Worm (Caenorhabditis elegans) whole organism, L4 larva: ENCODE data around the gene ceh-89.

ENCODE experiments used
- F44E2.7 ChIP-seq: fragments of 200-800 bp; sonication (Bioruptor generic); IDR thresholded peaks from 2 replicates; pipeline ENCODE4 v2.1.2; 2022; ENCODE audit warnings: missing genetic modification characterization, missing compliant biosample characterization
- Y105C5A.15 ChIP-seq: fragments of 200-800 bp; sonication (Bioruptor generic); IDR thresholded peaks from 2 replicates; pipeline ENCODE4 v1.3.6; 2022; ENCODE audit warnings: missing genetic modification characterization, missing compliant biosample characterization
- Y75B8A.6 ChIP-seq: fragments of 200-800 bp; sonication (Bioruptor generic); IDR thresholded peaks from 2 replicates; pipeline ENCODE4 v1.3.6; 2022; ENCODE audit warnings: missing genetic modification reagents, missing genetic modification characterization, missing compliant biosample characterization
- aha-1 ChIP-seq: fragments of 150-350 bp; peaks from one replicate; lab custom pipeline; 2014; ENCODE audit warnings: missing biosample characterization, missing genetic modification characterization
- aly-2 ChIP-seq: sonication (generic microtip); optimal IDR thresholded peaks from 2 replicates; lab custom pipeline; 2018; ENCODE audit warnings: missing biosample characterization, missing genetic modification characterization
- ama-1 ChIP-seq: fragments of 150-350 bp; optimal IDR thresholded peaks from 2 replicates; lab custom pipeline; 2014; ENCODE audit warnings: inconsistent platforms, mixed read lengths
- ceh-28 ChIP-seq: fragments of 150-350 bp; optimal IDR thresholded peaks from 2 replicates; lab custom pipeline; 2014; ENCODE audit warnings: missing biosample characterization, missing genetic modification reagents, missing genetic modification characterization
- ceh-44 ChIP-seq: fragments of 200-800 bp; sonication (Bioruptor generic); IDR thresholded peaks from 2 replicates; pipeline ENCODE4 v1.3.6; 2022; ENCODE audit warnings: missing genetic modification reagents, missing genetic modification characterization, missing compliant biosample characterization
- cey-2 ChIP-seq: sonication (generic microtip); optimal IDR thresholded peaks from 3 replicates; lab custom pipeline; 2017; ENCODE audit warnings: missing genetic modification characterization, mild to moderate bottlenecking, missing compliant biosample characterization, antibody characterized with exemption, borderline replicate concordance; ENCODE audit not compliant: insufficient read depth
- ctbp-1 ChIP-seq: fragments of 200-800 bp; sonication (Bioruptor generic); IDR thresholded peaks from 2 replicates; pipeline ENCODE4 v1.3.6; 2022; ENCODE audit warnings: missing genetic modification reagents, missing genetic modification characterization, missing compliant biosample characterization
- daf-19 ChIP-seq: fragments of 200-800 bp; sonication (Bioruptor generic); conservative IDR thresholded peaks from 2 replicates; pipeline ENCODE4 v1.3.6; 2022; ENCODE audit warnings: missing genetic modification characterization, missing compliant biosample characterization
- dmd-6 ChIP-seq: fragments of 200-800 bp; sonication (Bioruptor generic); IDR thresholded peaks from 2 replicates; pipeline ENCODE4 v1.3.6; 2022; ENCODE audit warnings: missing genetic modification reagents, missing genetic modification characterization, missing compliant biosample characterization
- dmd-9 ChIP-seq: fragments of 200-800 bp; sonication (Bioruptor generic); IDR thresholded peaks from 2 replicates; pipeline ENCODE4 v1.3.6; 2022; ENCODE audit warnings: missing genetic modification reagents, missing genetic modification characterization, missing compliant biosample characterization
- duxl-1 ChIP-seq: sonication (generic microtip); optimal IDR thresholded peaks from 2 replicates; lab custom pipeline; 2016; ENCODE audit warnings: mild to moderate bottlenecking, missing genetic modification characterization, moderate library complexity, missing compliant biosample characterization; ENCODE audit not compliant: poor library complexity
- egl-43 ChIP-seq: fragments of 200-800 bp; sonication (Bioruptor generic); IDR thresholded peaks from 2 replicates; pipeline ENCODE4 v1.3.6; 2022; ENCODE audit warnings: missing genetic modification reagents, missing genetic modification characterization, missing compliant biosample characterization
- fos-1 ChIP-seq: fragments of 150-350 bp; optimal IDR thresholded peaks from 2 replicates; lab custom pipeline; 2014; ENCODE audit warnings: missing biosample characterization, missing genetic modification characterization
- hlh-11 ChIP-seq: fragments of 200-800 bp; sonication (Bioruptor generic); optimal IDR thresholded peaks from 2 replicates; lab custom pipeline; 2018; ENCODE audit warnings: mild to moderate bottlenecking, missing genetic modification characterization, missing compliant biosample characterization
- lim-7 ChIP-seq: fragments of 200-800 bp; sonication (Bioruptor generic); IDR thresholded peaks from 2 replicates; pipeline ENCODE4 v1.3.6; 2022; ENCODE audit warnings: missing genetic modification characterization, missing compliant biosample characterization
- lin-15B ChIP-seq: fragments of 150-350 bp; sonication (generic microtip); optimal IDR thresholded peaks from 3 replicates; lab custom pipeline; 2014; ENCODE audit warnings: missing biosample characterization, missing genetic modification characterization
- lin-29 ChIP-seq: fragments of 200-800 bp; sonication (Bioruptor generic); IDR thresholded peaks from 2 replicates; pipeline ENCODE4 v1.3.6; 2022; ENCODE audit warnings: missing genetic modification reagents, missing genetic modification characterization, missing compliant biosample characterization
- lin-38 ChIP-seq: fragments of 200-800 bp; sonication (Bioruptor generic); IDR thresholded peaks from 2 replicates; pipeline ENCODE4 v1.3.6; 2022; ENCODE audit warnings: missing genetic modification reagents, missing genetic modification characterization, missing compliant biosample characterization
- madf-5 ChIP-seq, 2 experiments: fragments of 200-800 bp; sonication (Bioruptor generic); IDR thresholded peaks; 2 replicates each; pipeline ENCODE4 v1.3.6; 2022; ENCODE audit warnings: missing compliant biosample characterization in 2 of 2, missing genetic modification characterization in 2 of 2
- madf-9 ChIP-seq: fragments of 200-800 bp; sonication (Bioruptor generic); conservative IDR thresholded peaks from 2 replicates; pipeline ENCODE4 v1.3.6; 2022; ENCODE audit warnings: missing genetic modification reagents, missing genetic modification characterization, missing compliant biosample characterization
- mdt-29 ChIP-seq: fragments of 200-800 bp; sonication (Bioruptor generic); IDR thresholded peaks from 2 replicates; pipeline ENCODE4 v1.3.6; 2022; ENCODE audit warnings: missing genetic modification reagents, missing genetic modification characterization, missing compliant biosample characterization
- mes-2 ChIP-seq: sonication (generic microtip); optimal IDR thresholded peaks from 2 replicates; lab custom pipeline; 2016; ENCODE audit warnings: missing genotype, mild to moderate bottlenecking, missing genetic modification characterization, missing compliant biosample characterization; ENCODE audit not compliant: poor library complexity, severe bottlenecking
- mxl-2 ChIP-seq: fragments of 200-800 bp; sonication (Bioruptor generic); conservative IDR thresholded peaks from 2 replicates; pipeline ENCODE4 v1.3.6; 2022; ENCODE audit warnings: missing genetic modification reagents, missing genetic modification characterization, missing compliant biosample characterization
- nhr-102 ChIP-seq: sonication (generic microtip); optimal IDR thresholded peaks from 2 replicates; lab custom pipeline; 2016; ENCODE audit warnings: mild to moderate bottlenecking, missing genetic modification characterization, moderate library complexity, missing compliant biosample characterization
- nhr-11 ChIP-seq: fragments of 150-350 bp; optimal IDR thresholded peaks from 2 replicates; lab custom pipeline; 2014; ENCODE audit warnings: missing biosample characterization, missing genetic modification characterization
- nhr-111 ChIP-seq: fragments of 200-800 bp; sonication (Bioruptor generic); optimal IDR thresholded peaks from 2 replicates; lab custom pipeline; 2018; ENCODE audit warnings: mild to moderate bottlenecking, missing genetic modification characterization, missing compliant biosample characterization
- nhr-25 ChIP-seq: sonication (generic microtip); optimal IDR thresholded peaks from 2 replicates; lab custom pipeline; 2017; ENCODE audit warnings: missing genetic modification characterization, mild to moderate bottlenecking, missing compliant biosample characterization, antibody characterized with exemption, moderate library complexity, borderline replicate concordance; ENCODE audit not compliant: insufficient read depth
- nhr-6 ChIP-seq: fragments of 150-350 bp; optimal IDR thresholded peaks from 2 replicates; lab custom pipeline; 2014; ENCODE audit warnings: missing biosample characterization, missing genetic modification characterization
- pha-4 ChIP-seq, 2 experiments: fragments of 150-350 bp in 1 of 2; fragments of 200-800 bp in 1 of 2; sonication (Bioruptor generic) in 1 of 2; IDR thresholded peaks in 1 of 2; optimal IDR thresholded peaks in 1 of 2; 2 replicates each; pipeline versions ENCODE4 v1.3.6 to Lab custom; 2014 to 2022; ENCODE audit warnings: missing genetic modification characterization in 2 of 2, missing genetic modification reagents in 2 of 2, missing biosample characterization in 1 of 2, missing compliant biosample characterization in 1 of 2
- pqm-1 ChIP-seq: sonication (generic microtip); optimal IDR thresholded peaks from 2 replicates; lab custom pipeline; 2017; ENCODE audit warnings: missing biosample characterization, missing genetic modification characterization
- sdz-12 ChIP-seq: fragments of 200-800 bp; sonication (Bioruptor generic); optimal IDR thresholded peaks from 2 replicates; lab custom pipeline; 2018; ENCODE audit warnings: mild to moderate bottlenecking, missing genetic modification characterization, missing compliant biosample characterization
- snpc-1.2 ChIP-seq: fragments of 200-800 bp; sonication (Bioruptor generic); IDR thresholded peaks from 2 replicates; pipeline ENCODE4 v1.3.6; 2022; ENCODE audit warnings: missing genetic modification reagents, missing genetic modification characterization, missing compliant biosample characterization
- spr-3 ChIP-seq: fragments of 200-800 bp; sonication (Bioruptor generic); optimal IDR thresholded peaks from 2 replicates; lab custom pipeline; 2018; ENCODE audit warnings: mild to moderate bottlenecking, missing genetic modification characterization, missing compliant biosample characterization
- tra-1 ChIP-seq: fragments of 200-800 bp; sonication (Bioruptor generic); IDR thresholded peaks from 2 replicates; pipeline ENCODE4 v1.3.6; 2022; ENCODE audit warnings: missing genetic modification reagents, missing genetic modification characterization, missing compliant biosample characterization
- unc-130 ChIP-seq: sonication (generic microtip); optimal IDR thresholded peaks from 2 replicates; lab custom pipeline; 2016; ENCODE audit warnings: missing genetic modification reagents, missing genetic modification characterization, missing compliant biosample characterization
- unc-62 ChIP-seq, 3 experiments: fragments of 150-350 bp in 1 of 3; sonication (generic microtip); optimal IDR thresholded peaks in 2 of 3; peaks in 1 of 3; 1 replicate in 1 of 3; 2 replicates in 2 of 3; lab custom pipeline; 2014 to 2017; ENCODE audit warnings: missing biosample characterization in 3 of 3, missing genetic modification characterization in 3 of 3, missing genetic modification reagents in 3 of 3, missing genotype in 1 of 3
- vab-7 ChIP-seq: fragments of 200-800 bp; sonication (Bioruptor generic); IDR thresholded peaks from 2 replicates; pipeline ENCODE4 v1.3.6; 2022; ENCODE audit warnings: missing genetic modification reagents, missing genetic modification characterization, missing compliant biosample characterization
- zfp-3 ChIP-seq: fragments of 200-800 bp; sonication (Bioruptor generic); conservative IDR thresholded peaks from 2 replicates; pipeline ENCODE4 v1.3.6; 2022; ENCODE audit warnings: missing genetic modification reagents, missing genetic modification characterization, missing compliant biosample characterization
- ztf-7 ChIP-seq: fragments of 150-350 bp; optimal IDR thresholded peaks from 2 replicates; lab custom pipeline; 2014; ENCODE audit warnings: missing biosample characterization, missing genetic modification characterization

Gene ceh-89

DNA sequence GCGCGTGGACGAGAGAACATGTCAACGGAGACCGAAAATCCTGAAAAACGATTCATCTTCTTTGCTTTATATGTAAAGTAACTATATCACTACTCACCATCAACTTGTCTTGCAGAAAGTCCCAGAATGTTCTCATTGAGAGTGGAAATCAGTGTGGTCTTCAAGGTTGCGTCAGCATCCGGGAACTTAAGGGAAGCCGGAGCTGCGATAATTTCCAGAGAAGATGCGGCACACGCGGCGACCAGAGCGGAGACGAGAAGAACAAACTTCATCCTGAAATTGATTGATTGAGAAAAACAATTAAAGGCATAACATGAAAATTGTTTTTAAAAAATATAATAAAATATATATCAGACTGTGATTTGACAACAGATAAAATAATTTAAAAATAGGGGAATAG lies 22.5 kb downstream of the ceh-89 start, which contains the start of gene vha-20:
vha-20 (minus strand) TSS at position 273 of the 400 bp plus-strand sequence.
- TF ChIP-seq madf-5 (GFP tag; IDR thresholded peaks at IDR 0.05; lab: Robert Waterston, UW) (no peak), tra-1 (GFP tag; lab: Robert Waterston, UW) (0 out of 2 replicates have a peak, but pooled peaks have one; percentile 38), lim-7 (GFP tag; lab: Robert Waterston, UW) (no peak), mdt-29 (GFP tag; lab: Robert Waterston, UW) (no peak), duxl-1 (no peak), pqm-1 (no peak), lin-38 (GFP tag; lab: Robert Waterston, UW) (peak; percentile 50; the same call in 1 of the 2 replicates), vab-7 (GFP tag; lab: Robert Waterston, UW) (no peak), ctbp-1 (0 out of 2 replicates have a peak, but pooled peaks have one; percentile 9), aly-2 (tag; lab: Kevin White, UChicago) (no peak), dmd-6 (GFP tag; lab: Robert Waterston, UW) (0 out of 2 replicates have a peak, but pooled peaks have one; percentile 11), fos-1 (tag; lab: Kevin White, UChicago) (no peak), snpc-1.2 (GFP tag; lab: Robert Waterston, UW) (0 out of 2 replicates have a peak, but pooled peaks have one; percentile 34), unc-130 (GFP tag; lab: Kevin White, UChicago) (no peak), spr-3 (GFP tag; lab: Kevin White, UChicago) (peak; percentile 9), sdz-12 (GFP tag; lab: Kevin White, UChicago) (no peak), nhr-6 (tag; lab: Kevin White, UChicago) (no peak), aha-1 (tag; lab: Kevin White, UChicago) (peak; percentile 26), ceh-44 (GFP tag; lab: Robert Waterston, UW) (no peak), egl-43 (GFP tag; lab: Robert Waterston, UW) (0 out of 2 replicates have a peak, but pooled peaks have one; percentile 42), zfp-3 (GFP tag; lab: Robert Waterston, UW) (peak; percentile 76; the same call in 1 of the 2 replicates), ama-1 (lab: Kevin White, UChicago) (peak; percentile 26), pha-4 (GFP tag; IDR thresholded peaks at IDR 0.05; lab: Robert Waterston, UW) (0 out of 2 replicates have a peak, but pooled peaks have one; percentile 22), pha-4 (tag; optimal IDR thresholded peaks at IDR 0.05; lab: Kevin White, UChicago) (no peak), nhr-111 (GFP tag; lab: Kevin White, UChicago) (peak; percentile 9), daf-19 (GFP tag; lab: Robert Waterston, UW) (no peak), nhr-102 (peak; percentile 17), hlh-11 (peak; percentile 23), cey-2 (tag; lab: Kevin White, UChicago) (no peak), nhr-25 (tag; lab: Kevin White, UChicago) (no peak), ceh-28 (tag; lab: Kevin White, UChicago) (no peak), dmd-9 (GFP tag; lab: Robert Waterston, UW) (no peak), mes-2 (tag; lab: Kevin White, UChicago) (peak; percentile 5), Y105C5A.15 (peak; percentile 63; the same call in 1 of the 2 replicates)

- TF ChIP-seq F44E2.7 (no peak), mxl-2 (GFP tag; lab: Robert Waterston, UW) (no peak), lin-15B (tag; lab: Kevin White, UChicago) (no peak), nhr-11 (no peak), unc-62 (GFP tag; optimal IDR thresholded peaks at IDR 0.05 in 1 of 2; lab: Kevin White, UChicago) (peak in 1 of 2 experiments; percentile 60), unc-62 (tag; optimal IDR thresholded peaks at IDR 0.05; lab: Kevin White, UChicago) (no peak), madf-9 (GFP tag; lab: Robert Waterston, UW) (no peak), snpc-1.2 (GFP tag; lab: Robert Waterston, UW) (0 out of 2 replicates have a peak, but pooled peaks have one; percentile 19), ztf-7 (tag; lab: Kevin White, UChicago) (no peak), nhr-6 (tag; lab: Kevin White, UChicago) (no peak), Y75B8A.6 (GFP tag; lab: Robert Waterston, UW) (no peak), aha-1 (tag; lab: Kevin White, UChicago) (peak; percentile 70), lin-29 (GFP tag; lab: Robert Waterston, UW) (no peak)
These were observed 23.4 kb downstream of the ceh-89 start for ce11 chrX:14165156-14165555.
